Fruit fly (Drosophila melanogaster) whole organism, wandering third instar larva: ENCODE data around the gene RPA3.
"Not testable (repeated sequence)": the region's sequence is repeated elsewhere in the genome, so short reads cannot be mapped to it uniquely, and the experiment has no call there.

Experiments
- CG9705 ChIP-seq: fragments of 200-800 bp; sonication (Bioruptor generic); optimal IDR thresholded peaks from 2 replicates; lab custom pipeline; 2018; ENCODE audit warnings: missing biosample characterization, mild to moderate bottlenecking, missing genetic modification characterization
- CrebA ChIP-seq: fragments of 200-800 bp; sonication (Bioruptor generic); optimal IDR thresholded peaks from 2 replicates; lab custom pipeline; 2016; ENCODE audit warnings: missing biosample characterization, mild to moderate bottlenecking, missing genetic modification characterization, borderline replicate concordance
- Dfd ChIP-seq: fragments of >200 bp; optimal IDR thresholded peaks from 2 replicates; lab custom pipeline; 2017; ENCODE audit warnings: missing biosample characterization, missing genetic modification characterization
- Dif ChIP-seq: fragments of 200-275, 200-300 bp; sonication (Bioruptor generic); optimal IDR thresholded peaks from 2 replicates; lab custom pipeline; 2018; ENCODE audit warnings: missing biosample characterization, missing genetic modification characterization; ENCODE audit not compliant: partially characterized antibody
- HLH106 ChIP-seq: fragments of 200-800 bp; optimal IDR thresholded peaks from 3 replicates; lab custom pipeline; 2019; ENCODE audit warnings: missing biosample characterization, mild to moderate bottlenecking, missing genetic modification characterization, moderate library complexity
- Hnf4 ChIP-seq: fragments of 200-800 bp; sonication (Bioruptor generic); optimal IDR thresholded peaks from 2 replicates; lab custom pipeline; 2016; ENCODE audit warnings: missing biosample characterization, mild to moderate bottlenecking, missing genetic modification characterization
- Hr83 ChIP-seq: fragments of 200-300 bp; sonication (Bioruptor generic); optimal IDR thresholded peaks from 2 replicates; lab custom pipeline; 2016; ENCODE audit warnings: missing biosample characterization, mild to moderate bottlenecking, missing genetic modification characterization, moderate library complexity; ENCODE audit not compliant: poor library complexity, severe bottlenecking
- Jra ChIP-seq: sonication (Bioruptor generic); optimal IDR thresholded peaks from 2 replicates; lab custom pipeline; 2016; ENCODE audit warnings: missing biosample characterization, missing genetic modification characterization
- Mio ChIP-seq: sonication (Bioruptor generic); optimal IDR thresholded peaks from 2 replicates; lab custom pipeline; 2016; ENCODE audit warnings: missing biosample characterization, missing genetic modification characterization
- Myc ChIP-seq: fragments of >200 bp; optimal IDR thresholded peaks from 2 replicates; lab custom pipeline; 2017
- N ChIP-seq: fragments of >200 bp; optimal IDR thresholded peaks from 2 replicates; lab custom pipeline; 2018; ENCODE audit warnings: missing biosample characterization, missing external identifiers, missing genetic modification characterization
- OdsH ChIP-seq: fragments of 200-800 bp; sonication (Bioruptor generic); optimal IDR thresholded peaks from 2 replicates; lab custom pipeline; 2016; ENCODE audit warnings: missing biosample characterization, mild to moderate bottlenecking, missing genetic modification characterization
- Rel ChIP-seq, 2 experiments: fragments of 200-800 bp; sonication (Bioruptor generic) in 1 of 2; optimal IDR thresholded peaks; 2 replicates in 1 of 2; 3 replicates in 1 of 2; lab custom pipeline; 2016 to 2019; ENCODE audit warnings: mild to moderate bottlenecking in 2 of 2, missing biosample characterization in 2 of 2, missing genetic modification characterization in 2 of 2, moderate library complexity in 1 of 2
- Sp1 ChIP-seq: fragments of 200-800 bp; sonication (Bioruptor generic); optimal IDR thresholded peaks from 3 replicates; lab custom pipeline; 2019; ENCODE audit warnings: missing biosample characterization, mild to moderate bottlenecking, missing genetic modification characterization, moderate library complexity
- Vsx2 ChIP-seq: fragments of 200-300, 225-300 bp; sonication (Bioruptor generic); optimal IDR thresholded peaks from 2 replicates; lab custom pipeline; 2018; ENCODE audit warnings: missing biosample characterization, missing genetic modification characterization; ENCODE audit not compliant: partially characterized antibody
- br ChIP-seq: fragments of 200-800 bp; sonication (Bioruptor generic); optimal IDR thresholded peaks from 2 replicates; lab custom pipeline; 2016; ENCODE audit warnings: missing biosample characterization, missing genetic modification characterization
- brk ChIP-seq: fragments of 200-800 bp; sonication (Bioruptor generic); optimal IDR thresholded peaks from 2 replicates; lab custom pipeline; 2016; ENCODE audit warnings: missing biosample characterization, mild to moderate bottlenecking, missing genetic modification characterization
- dmrt93B ChIP-seq: fragments of 200-800 bp; sonication (Bioruptor generic); optimal IDR thresholded peaks from 2 replicates; lab custom pipeline; 2018; ENCODE audit warnings: missing biosample characterization, mild to moderate bottlenecking, missing genetic modification characterization
- ey ChIP-seq: fragments of 200-800 bp; sonication (Bioruptor generic); optimal IDR thresholded peaks from 2 replicates; lab custom pipeline; 2016; ENCODE audit warnings: missing biosample characterization, missing genetic modification characterization
- foxo ChIP-seq, 2 experiments: fragments of 200-800 bp; sonication (Bioruptor generic); optimal IDR thresholded peaks; 2 replicates in 1 of 2; 3 replicates in 1 of 2; lab custom pipeline; 2016 to 2017; ENCODE audit warnings: missing biosample characterization in 2 of 2, missing genetic modification characterization in 2 of 2
- fru ChIP-seq: fragments of 200-800 bp; sonication (Bioruptor generic); optimal IDR thresholded peaks from 3 replicates; lab custom pipeline; 2016; ENCODE audit warnings: missing biosample characterization, mild to moderate bottlenecking, missing genetic modification characterization
- h ChIP-seq: fragments of 200-800 bp; sonication (Bioruptor generic); optimal IDR thresholded peaks from 3 replicates; lab custom pipeline; 2016; ENCODE audit warnings: missing biosample characterization, mild to moderate bottlenecking, missing genetic modification characterization
- jim ChIP-seq: fragments of 175-275, 200-325 bp; sonication (Bioruptor generic); optimal IDR thresholded peaks from 2 replicates; lab custom pipeline; 2016; ENCODE audit warnings: missing biosample characterization, mild to moderate bottlenecking, missing genetic modification characterization
- pan ChIP-seq: fragments of >200 bp; optimal IDR thresholded peaks from 2 replicates; lab custom pipeline; 2017
- psq ChIP-seq: fragments of 200-800 bp; sonication (Bioruptor generic); optimal IDR thresholded peaks from 3 replicates; lab custom pipeline; 2017; ENCODE audit warnings: missing biosample characterization, mild to moderate bottlenecking, missing genetic modification characterization, moderate library complexity
- rgr ChIP-seq: fragments of 200-800 bp; sonication (Bioruptor generic); optimal IDR thresholded peaks from 3 replicates; lab custom pipeline; 2016; ENCODE audit warnings: missing biosample characterization, mild to moderate bottlenecking, missing genetic modification characterization
- sage ChIP-seq: fragments of 200-800 bp; sonication (Bioruptor generic); optimal IDR thresholded peaks from 2 replicates; lab custom pipeline; 2016; ENCODE audit warnings: missing biosample characterization, mild to moderate bottlenecking, missing genetic modification characterization
- sv ChIP-seq: fragments of 200-800 bp; sonication (Bioruptor generic); optimal IDR thresholded peaks from 3 replicates; lab custom pipeline; 2016; ENCODE audit warnings: missing biosample characterization, missing genetic modification characterization
- tai ChIP-seq: sonication (Bioruptor generic); optimal IDR thresholded peaks from 2 replicates; lab custom pipeline; 2016; ENCODE audit warnings: missing biosample characterization, missing genetic modification characterization

RPA3 gene

dm6 chrX:11600795-11601358, 14.8 kb downstream of the RPA3 start (continued):
- TF ChIP-seq Dif (GFP tag; lab: Kevin White, UChicago) (no peak), foxo (GFP tag; optimal IDR thresholded peaks at IDR 0.05; lab: Kevin White, UChicago) (peak in 1 of 2 experiments; percentile 26), Hnf4 (GFP tag; lab: Kevin White, UChicago) (peak; percentile 31), jim (no peak), pan (lab: Kevin White, UChicago) (no peak), HLH106 (peak; percentile 36), psq (peak; percentile 32), Vsx2 (GFP tag; lab: Kevin White, UChicago) (no peak), tai (GFP tag; lab: Kevin White, UChicago) (no peak)

- TF ChIP-seq brk, tai, Hnf4 (GFP tag; lab: Kevin White, UChicago): not testable (repeated sequence)
Measured at dm6 chrX:11599589-11599988, 16.1 kb downstream of the RPA3 start, which contains the start of gene rho-4. Gene rho-4 (plus strand): TSS chrX:11599838.

- TF ChIP-seq Rel (GFP tag; optimal IDR thresholded peaks at IDR 0.05; lab: Kevin White, UChicago) (no peak), Rel (tag; optimal IDR thresholded peaks at IDR 0.05; lab: Kevin White, UChicago) (no peak), HLH106 (no peak), pan (lab: Kevin White, UChicago) (no peak), N (GFP tag; lab: Kevin White, UChicago) (no peak), Hr83 (GFP tag; lab: Kevin White, UChicago) (no peak), sage (GFP tag; lab: Kevin White, UChicago) (no peak), jim (no peak), ey (no peak), Hnf4 (GFP tag; lab: Kevin White, UChicago) (no peak), CG9705 (GFP tag; lab: Kevin White, UChicago) (no peak), Dfd (GFP tag; lab: Kevin White, UChicago) (no peak), Mio (no peak), sv (GFP tag; lab: Kevin White, UChicago) (no peak), h (GFP tag; lab: Kevin White, UChicago) (no peak), rgr (no peak), Jra (GFP tag; lab: Kevin White, UChicago) (no peak), dmrt93B (GFP tag; lab: Kevin White, UChicago) (no peak)
Measured at dm6 chrX:11584075-11584474, 31.6 kb downstream of the RPA3 start, which contains the start of gene pkm. Gene pkm (minus strand): TSS chrX:11584175.

- TF ChIP-seq OdsH (GFP tag; lab: Kevin White, UChicago) (peak; percentile 29), N (GFP tag; lab: Kevin White, UChicago) (no peak), HLH106 (peak; percentile 54), foxo (GFP tag; optimal IDR thresholded peaks at IDR 0.05; lab: Kevin White, UChicago) (peak in 1 of 2 experiments; percentile 71), fru (GFP tag; lab: Kevin White, UChicago) (peak; percentile 74), br (GFP tag; lab: Kevin White, UChicago) (peak; percentile 34), CG9705 (GFP tag; lab: Kevin White, UChicago) (peak; percentile 36), psq (peak; percentile 42), Dfd (GFP tag; lab: Kevin White, UChicago) (no peak), h (GFP tag; lab: Kevin White, UChicago) (peak; percentile 40), rgr (peak; percentile 65), Mio (no peak), Dif (GFP tag; lab: Kevin White, UChicago) (no peak), ey (peak; percentile 63), Hr83 (GFP tag; lab: Kevin White, UChicago) (peak; percentile 64), Sp1 (peak; percentile 43), sv (GFP tag; lab: Kevin White, UChicago) (peak; percentile 38), CrebA (no peak), pan (lab: Kevin White, UChicago) (no peak)
Measured at dm6 chrX:11580200-11580840, 35.3 kb downstream of the RPA3 start, which contains the start of gene nod. Gene nod (plus strand): TSS chrX:11580772.

- TF ChIP-seq sage (GFP tag; lab: Kevin White, UChicago) (no peak), sv (GFP tag; lab: Kevin White, UChicago) (no peak), OdsH (GFP tag; lab: Kevin White, UChicago) (no peak), Myc (lab: Kevin White, UChicago) (peak; percentile 54)
Measured at dm6 chrX:11578841-11579240, 36.8 kb downstream of the RPA3 start.
